Fruit fly (Drosophila melanogaster) whole organism, pupa: ENCODE measurements around the gene CG12560.

Experiments
- CG10348 ChIP-seq: fragments of 200-800 bp; sonication (Bioruptor generic); IDR thresholded peaks from 2 replicates; pipeline ENCODE4 v1.3.6; 2022; ENCODE audit warnings: missing biosample characterization, missing genetic modification characterization
- CG12605 ChIP-seq: fragments of 200-800 bp; sonication (Bioruptor generic); IDR thresholded peaks from 2 replicates; pipeline ENCODE4 v1.3.6; 2022; ENCODE audit warnings: missing biosample characterization, missing genetic modification characterization
- CG13204 ChIP-seq: fragments of 200-800 bp; sonication (Bioruptor generic); optimal IDR thresholded peaks from 2 replicates; lab custom pipeline; 2018; ENCODE audit warnings: missing biosample characterization, mild to moderate bottlenecking, missing genetic modification characterization, moderate library complexity
- CG14655 ChIP-seq: fragments of 200-800 bp; sonication (Bioruptor generic); optimal IDR thresholded peaks from 3 replicates; lab custom pipeline; 2017; ENCODE audit warnings: mild to moderate bottlenecking, missing biosample characterization, missing genetic modification reagents, missing genetic modification characterization
- CG15710 ChIP-seq: fragments of 200-800 bp; sonication (Bioruptor generic); optimal IDR thresholded peaks from 2 replicates; lab custom pipeline; 2018; ENCODE audit warnings: missing biosample characterization, mild to moderate bottlenecking, missing genetic modification characterization, moderate library complexity
- CG17806 ChIP-seq: fragments of 200-800 bp; sonication (Bioruptor generic); optimal IDR thresholded peaks from 2 replicates; lab custom pipeline; 2018; ENCODE audit warnings: missing biosample characterization, mild to moderate bottlenecking, missing genetic modification characterization, moderate library complexity
- CG32121 ChIP-seq: fragments of 200-800 bp; sonication (Bioruptor generic); IDR thresholded peaks from 2 replicates; pipeline ENCODE4 v1.3.6; 2022; ENCODE audit warnings: missing biosample characterization, missing genetic modification characterization
- CG34367 ChIP-seq: fragments of 200-800 bp; sonication (Bioruptor generic); optimal IDR thresholded peaks from 2 replicates; lab custom pipeline; 2018; ENCODE audit warnings: missing biosample characterization, mild to moderate bottlenecking, missing genetic modification characterization
- CG4496 ChIP-seq: fragments of 200-800 bp; sonication (Bioruptor generic); IDR thresholded peaks from 3 replicates; pipeline ENCODE4 v1.3.6; 2022; ENCODE audit warnings: missing biosample characterization, missing genetic modification characterization
- CG8159 ChIP-seq: fragments of 200-800 bp; sonication (Bioruptor generic); optimal IDR thresholded peaks from 3 replicates; lab custom pipeline; 2018; ENCODE audit warnings: missing biosample characterization, mild to moderate bottlenecking, missing genetic modification characterization, moderate library complexity
- CG8301 ChIP-seq: fragments of 200-800 bp; sonication (Bioruptor generic); optimal IDR thresholded peaks from 2 replicates; lab custom pipeline; 2018; ENCODE audit warnings: missing biosample characterization, mild to moderate bottlenecking, missing genetic modification characterization
- CG9948 ChIP-seq: fragments of 200-800 bp; sonication (Bioruptor generic); optimal IDR thresholded peaks from 2 replicates; lab custom pipeline; 2018; ENCODE audit warnings: missing biosample characterization, mild to moderate bottlenecking, missing genetic modification characterization, moderate library complexity
- D1 ChIP-seq: fragments of 200-800 bp; sonication (Bioruptor generic); optimal IDR thresholded peaks from 2 replicates; lab custom pipeline; 2018; ENCODE audit warnings: missing biosample characterization, mild to moderate bottlenecking, missing genetic modification characterization, moderate library complexity
- EcR ChIP-seq: fragments of 200-800 bp; sonication (Bioruptor generic); optimal IDR thresholded peaks from 3 replicates; lab custom pipeline; 2019; ENCODE audit warnings: missing biosample characterization, missing genetic modification characterization, mild to moderate bottlenecking, moderate library complexity, missing genetic modification reagents
- Ets98B ChIP-seq: fragments of 200-800 bp; sonication (Bioruptor generic); IDR thresholded peaks from 2 replicates; pipeline ENCODE4 v1.3.6; 2022; ENCODE audit warnings: missing biosample characterization, missing genetic modification characterization
- Pif1A ChIP-seq: fragments of 200-800 bp; sonication (Bioruptor generic); optimal IDR thresholded peaks from 3 replicates; lab custom pipeline; 2016; ENCODE audit warnings: missing biosample characterization, missing genetic modification characterization
- Pif1B ChIP-seq: fragments of 200-800 bp; sonication (Bioruptor generic); optimal IDR thresholded peaks from 3 replicates; lab custom pipeline; 2016; ENCODE audit warnings: missing biosample characterization, missing genetic modification characterization
- Snoo ChIP-seq: fragments of 200-800 bp; sonication (Bioruptor generic); optimal IDR thresholded peaks from 3 replicates; lab custom pipeline; 2017; ENCODE audit warnings: missing biosample characterization, mild to moderate bottlenecking, missing genetic modification characterization, inconsistent platforms
- fd96Ca ChIP-seq: fragments of 200-800 bp; sonication (Bioruptor generic); IDR thresholded peaks from 3 replicates; pipeline ENCODE4 v1.3.6; 2022; ENCODE audit warnings: missing biosample characterization, missing genetic modification characterization
- gl ChIP-seq: fragments of 200-800 bp; sonication (Bioruptor generic); optimal IDR thresholded peaks from 2 replicates; lab custom pipeline; 2018; ENCODE audit warnings: missing biosample characterization, mild to moderate bottlenecking, missing genetic modification characterization
- rn ChIP-seq: fragments of 200-800 bp; sonication (Bioruptor generic); IDR thresholded peaks from 2 replicates; pipeline ENCODE4 v1.3.6; 2022; ENCODE audit warnings: missing biosample characterization, missing genetic modification characterization

The CG12560 gene

dm6 chr2L:7962237-7962636, 47.0 kb downstream of the CG12560 start:
- TF ChIP-seq CG8301 (tag; lab: Kevin White, UChicago) (no peak), CG12605 (GFP tag; lab: Robert Waterston, UW) (no peak), EcR (GFP tag; lab: Kevin White, UChicago) (peak; percentile 99), CG13204 (GFP tag; lab: Kevin White, UChicago) (peak; percentile 62)

dm6 chr2L:7960581-7961530, 48.4 kb downstream of the CG12560 start:
- TF ChIP-seq fd96Ca (peak; percentile 37; the same call in 1 of the 3 replicates), CG9948 (tag; lab: Kevin White, UChicago) (peak; percentile 39), Pif1B (peak; percentile 42), CG8159 (tag; lab: Kevin White, UChicago) (peak; percentile 24), CG17806 (tag; lab: Kevin White, UChicago) (peak; percentile 47), CG10348 (GFP tag; lab: Robert Waterston, UW) (no peak), CG12605 (GFP tag; lab: Robert Waterston, UW) (peak; percentile 69; the same call in 1 of the 2 replicates), rn (GFP tag; lab: Robert Waterston, UW) (no peak), D1 (tag; lab: Kevin White, UChicago) (peak; percentile 1), CG13204 (GFP tag; lab: Kevin White, UChicago) (peak; percentile 16), CG8301 (tag; lab: Kevin White, UChicago) (peak; percentile 53), CG4496 (GFP tag; lab: Robert Waterston, UW) (peak; percentile 57; the same call in 2 of the 3 replicates), CG14655 (GFP tag; lab: Kevin White, UChicago) (peak; percentile 77), CG34367 (tag; lab: Kevin White, UChicago) (peak; percentile 37), gl (tag; lab: Kevin White, UChicago) (peak; percentile 45), CG15710 (tag; lab: Kevin White, UChicago) (peak; percentile 21), Snoo (tag; lab: Kevin White, UChicago) (no peak), Pif1A (GFP tag; lab: Kevin White, UChicago) (peak; percentile 2), Ets98B (GFP tag; lab: Robert Waterston, UW) (peak; percentile 18; the same call in 1 of the 2 replicates), CG32121 (GFP tag; lab: Robert Waterston, UW) (no peak), EcR (GFP tag; lab: Kevin White, UChicago) (no peak)
